Worm (Caenorhabditis elegans): ENCODE measurements around the gene Y57G11C.1130.

DNA sequence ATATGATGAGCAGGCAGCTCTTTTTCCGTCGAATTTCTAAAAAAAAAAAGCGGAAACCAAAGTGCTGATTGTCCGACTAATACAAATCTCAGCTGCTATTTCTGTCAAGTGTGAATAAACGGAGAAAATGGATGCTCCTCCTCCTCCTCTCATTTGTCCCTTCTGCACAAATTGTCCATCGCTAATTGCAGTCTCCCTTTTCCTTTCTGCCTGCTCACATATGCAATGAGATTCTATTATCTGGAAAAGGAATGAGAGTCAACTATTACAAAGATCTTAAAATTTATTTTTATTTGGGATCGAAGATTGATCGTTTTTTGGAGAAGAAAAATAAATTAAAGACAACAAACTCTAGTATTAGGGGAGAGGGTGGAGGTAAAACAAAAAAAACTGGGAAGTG lies 40.0 kb downstream of the Y57G11C.1130 start:
- TF ChIP-seq ceh-58 (GFP tag; IDR thresholded peaks at IDR 0.05) = no peak
- TF ChIP-seq B0035.1 (tag; optimal IDR thresholded peaks at IDR 0.05) = peak; percentile 47
- no peak for TF ChIP-seq B0019.2 (GFP tag; conservative IDR thresholded peaks at IDR 0.05)
- no peak for TF ChIP-seq mxl-1 (tag; optimal IDR thresholded peaks at IDR 0.05)
- no peak for TF ChIP-seq C06A6.2 (GFP tag; conservative IDR thresholded peaks at IDR 0.05)
- TF ChIP-seq bed-1 (GFP tag; IDR thresholded peaks at IDR 0.05) = no peak
- no peak for TF ChIP-seq unc-62 (GFP tag; optimal IDR thresholded peaks at IDR 0.05)
- TF ChIP-seq Y56A3A.18 (GFP tag; IDR thresholded peaks at IDR 0.05) = no peak; the same call in none of the 2 replicates
- TF ChIP-seq T07F8.4 (tag; optimal IDR thresholded peaks at IDR 0.05) = no peak
- no peak for TF ChIP-seq lsy-27 (tag; optimal IDR thresholded peaks at IDR 0.05; ENCODE audit: borderline replicate concordance, insufficient read depth)
- no peak for TF ChIP-seq pha-4 (tag; optimal IDR thresholded peaks at IDR 0.05)
- TF ChIP-seq nfya-2 (GFP tag; IDR thresholded peaks at IDR 0.05) = no peak
- TF ChIP-seq zfh-2 (GFP tag; conservative IDR thresholded peaks at IDR 0.05) = no peak
- peak; percentile 41 for TF ChIP-seq tbp1 (GFP tag; optimal IDR thresholded peaks at IDR 0.05)

All from whole organism, young adult.